Worm (Caenorhabditis elegans): ENCODE measurements around the gene gba-3.

- TF ChIP-seq ama-1 (optimal IDR thresholded peaks at IDR 0.05) (no peak), ets-7 (tag; optimal IDR thresholded peaks at IDR 0.05) (no peak), scrt-1 (GFP tag; IDR thresholded peaks at IDR 0.05) (no peak), pes-1 (GFP tag; IDR thresholded peaks at IDR 0.05) (no peak), hnd-1 (tag; optimal IDR thresholded peaks at IDR 0.05) (no peak), hmg-4 (GFP tag; optimal IDR thresholded peaks at IDR 0.05) (no peak), hmbx-1 (tag; optimal IDR thresholded peaks at IDR 0.05) (no peak), F13C5.2 (tag; optimal IDR thresholded peaks at IDR 0.05) (no peak), tbx-37 (GFP tag; conservative IDR thresholded peaks at IDR 0.05) (no peak), aly-1 (tag; optimal IDR thresholded peaks at IDR 0.05) (no peak), B0310.2 (tag; optimal IDR thresholded peaks at IDR 0.05) (no peak), ceh-36 (tag; optimal IDR thresholded peaks at IDR 0.05) (no peak), tra-4 (tag; optimal IDR thresholded peaks at IDR 0.05) (no peak)
Measured at ce11 chrIV:17426970-17427369, 46.2 kb upstream of the gba-3 start.

All from whole organism, early embryonic.